Worm (Caenorhabditis elegans) whole organism, early embryonic: Measurements from ENCODE around the gene npr-29.

Experiments
- ama-1 ChIP-seq: fragments of 150-350 bp; optimal IDR thresholded peaks from 2 replicates; lab custom pipeline; 2014
- pes-1 ChIP-seq: fragments of 200-800 bp; sonication (Bioruptor generic); IDR thresholded peaks from 2 replicates; pipeline ENCODE4 v1.3.6; 2022; ENCODE audit warnings: missing genetic modification reagents, missing genetic modification characterization, missing compliant biosample characterization

ce11 chrIII:9185722-9186121 is 29.5 kb downstream of the npr-29 start, which contains the start of gene ZC84.7:
- TF ChIP-seq ama-1 (lab: Kevin White, UChicago) (no peak), pes-1 (GFP tag; lab: Robert Waterston, UW) (no peak)
